Fruit fly (Drosophila melanogaster): Measurements from ENCODE around the gene CG32152.

dm6 chr3L:16143685-16144539, at the start of gene CG32152:
- no peak for TF ChIP-seq Dif (GFP tag; optimal IDR thresholded peaks at IDR 0.05; ENCODE audit: partially characterized antibody)
- no peak for TF ChIP-seq Rel (GFP tag; optimal IDR thresholded peaks at IDR 0.05)
- TF ChIP-seq Rel (tag; optimal IDR thresholded peaks at IDR 0.05) = no peak
- no peak for TF ChIP-seq usp (GFP tag; optimal IDR thresholded peaks at IDR 0.05)
- TF ChIP-seq br (GFP tag; optimal IDR thresholded peaks at IDR 0.05) = no peak
- TF ChIP-seq Dfd (GFP tag; optimal IDR thresholded peaks at IDR 0.05) = no peak
- no peak for TF ChIP-seq OdsH (GFP tag; optimal IDR thresholded peaks at IDR 0.05)
- TF ChIP-seq HLH106 (tag; optimal IDR thresholded peaks at IDR 0.05) = no peak
- no peak for TF ChIP-seq Hnf4 (GFP tag; optimal IDR thresholded peaks at IDR 0.05)
- TF ChIP-seq rgr (GFP tag; optimal IDR thresholded peaks at IDR 0.05) = no peak
- TF ChIP-seq jim (GFP tag; optimal IDR thresholded peaks at IDR 0.05) = no peak
- TF ChIP-seq woc (GFP tag; optimal IDR thresholded peaks at IDR 0.05) = no peak
- TF ChIP-seq lola (GFP tag; optimal IDR thresholded peaks at IDR 0.05) = no peak
- TF ChIP-seq GATAd (GFP tag; optimal IDR thresholded peaks at IDR 0.05) = no peak

All from whole organism, wandering third instar larva.